Worm (Caenorhabditis elegans) whole organism, L1 larva: Measurements from ENCODE around the gene W07G4.8.
A peak's percentile ranks its signal among the peaks of the same experiment; 100 is the strongest.

Experiments used
- C34B4.2 ChIP-seq: sonication (generic microtip); optimal IDR thresholded peaks from 2 replicates; lab custom pipeline; 2017; ENCODE audit warnings: mild to moderate bottlenecking, missing genetic modification characterization, missing compliant biosample characterization
- Y116A8C.19 ChIP-seq: sonication (generic microtip); optimal IDR thresholded peaks from 2 replicates; lab custom pipeline; 2016; ENCODE audit warnings: missing compliant biosample characterization, missing genetic modification characterization, borderline replicate concordance
- aha-1 ChIP-seq: fragments of 150-350 bp; optimal IDR thresholded peaks from 2 replicates; lab custom pipeline; 2014; ENCODE audit warnings: missing biosample characterization, missing genetic modification characterization
- ama-1 ChIP-seq: fragments of 150-350 bp; optimal IDR thresholded peaks from 2 replicates; lab custom pipeline; 2014
- ceh-8 ChIP-seq: fragments of 200-800 bp; sonication (Bioruptor generic); optimal IDR thresholded peaks from 2 replicates; lab custom pipeline; 2018; ENCODE audit warnings: mild to moderate bottlenecking, missing genetic modification characterization, moderate library complexity, missing compliant biosample characterization
- ceh-82 ChIP-seq, 3 experiments: fragments of 150-350 bp in 1 of 3; sonication (generic microtip) in 2 of 3; optimal IDR thresholded peaks; 2 replicates each; lab custom pipeline; 2014 to 2017; ENCODE audit warnings: missing biosample characterization in 3 of 3, missing genetic modification characterization in 3 of 3
- ceh-90 ChIP-seq: sonication (generic microtip); optimal IDR thresholded peaks from 2 replicates; lab custom pipeline; 2016; ENCODE audit warnings: missing genetic modification characterization, missing compliant biosample characterization
- ces-1 ChIP-seq: fragments of 150-350 bp; optimal IDR thresholded peaks from 2 replicates; lab custom pipeline; 2014; ENCODE audit warnings: missing biosample characterization, missing genetic modification reagents, missing genetic modification characterization
- dsc-1 ChIP-seq: sonication (generic microtip); optimal IDR thresholded peaks from 2 replicates; lab custom pipeline; 2016; ENCODE audit warnings: mild to moderate bottlenecking, missing genetic modification characterization, missing compliant biosample characterization
- efl-1 ChIP-seq, 4 experiments: fragments of 150-350 bp; optimal IDR thresholded peaks in 3 of 4; peaks in 1 of 4; 1 replicate in 1 of 4; 2 replicates in 3 of 4; lab custom pipeline; 2014; ENCODE audit warnings: missing biosample characterization in 2 of 4, missing genetic modification characterization in 2 of 4, missing genetic modification reagents in 2 of 4
- egl-13 ChIP-seq: sonication (generic microtip); optimal IDR thresholded peaks from 2 replicates; lab custom pipeline; 2016; ENCODE audit warnings: missing genotype, missing genetic modification reagents, missing genetic modification characterization, missing compliant biosample characterization
- egl-27 ChIP-seq, 2 experiments: fragments of 150-350 bp in 1 of 2; sonication (generic microtip); optimal IDR thresholded peaks; 3 replicates each; lab custom pipeline; 2017 to 2018; ENCODE audit warnings: missing biosample characterization in 2 of 2, missing genetic modification characterization in 2 of 2, missing genetic modification reagents in 2 of 2
- ets-5 ChIP-seq: fragments of 200-800 bp; sonication (Bioruptor generic); IDR thresholded peaks from 2 replicates; pipeline ENCODE4 v1.3.6; 2022; ENCODE audit warnings: missing genetic modification characterization, missing compliant biosample characterization
- fkh-8 ChIP-seq: sonication (generic microtip); optimal IDR thresholded peaks from 2 replicates; lab custom pipeline; 2016; ENCODE audit warnings: mild to moderate bottlenecking, missing genetic modification characterization, missing compliant biosample characterization
- fos-1 ChIP-seq: fragments of 150-350 bp; optimal IDR thresholded peaks from 2 replicates; lab custom pipeline; 2014; ENCODE audit warnings: missing biosample characterization, missing genetic modification characterization
- grh-1 ChIP-seq: fragments of 200-800 bp; sonication (Bioruptor generic); IDR thresholded peaks from 2 replicates; pipeline ENCODE4 v1.3.6; 2022; ENCODE audit warnings: missing genetic modification reagents, missing genetic modification characterization, missing compliant biosample characterization
- hlh-17 ChIP-seq: fragments of 200-800 bp; sonication (Bioruptor generic); optimal IDR thresholded peaks from 2 replicates; lab custom pipeline; 2018; ENCODE audit warnings: missing genetic modification characterization, mild to moderate bottlenecking, missing compliant biosample characterization, moderate library complexity, borderline replicate concordance
- hlh-4 ChIP-seq: sonication (generic microtip); optimal IDR thresholded peaks from 2 replicates; lab custom pipeline; 2016; ENCODE audit warnings: mild to moderate bottlenecking, missing genetic modification characterization, missing compliant biosample characterization
- irx-1 ChIP-seq: sonication (generic microtip); optimal IDR thresholded peaks from 2 replicates; lab custom pipeline; 2016; ENCODE audit warnings: missing genetic modification characterization, missing compliant biosample characterization
- jun-1 ChIP-seq: fragments of 150-350 bp; optimal IDR thresholded peaks from 2 replicates; lab custom pipeline; 2014; ENCODE audit warnings: missing biosample characterization, missing genetic modification reagents, missing genetic modification characterization
- lin-13 ChIP-seq: fragments of 150-350 bp; optimal IDR thresholded peaks from 2 replicates; lab custom pipeline; 2014; ENCODE audit warnings: missing biosample characterization, missing genetic modification reagents, missing genetic modification characterization
- lin-35 ChIP-seq, 2 experiments: fragments of 150-350 bp; optimal IDR thresholded peaks; 2 replicates each; lab custom pipeline; 2014; ENCODE audit warnings: missing biosample characterization in 2 of 2, missing genetic modification characterization in 2 of 2, missing genetic modification reagents in 2 of 2
- lin-39 ChIP-seq: fragments of 150-350 bp; optimal IDR thresholded peaks from 2 replicates; lab custom pipeline; 2014; ENCODE audit warnings: missing biosample characterization, missing genetic modification reagents, missing genetic modification characterization
- lsy-2 ChIP-seq, 2 experiments: fragments of 150-350 bp; optimal IDR thresholded peaks; 2 replicates each; lab custom pipeline; 2014; ENCODE audit warnings: missing biosample characterization in 2 of 2, missing genetic modification characterization in 2 of 2
- mab-9 ChIP-seq: fragments of 200-800 bp; sonication (Bioruptor generic); IDR thresholded peaks from 2 replicates; pipeline ENCODE4 v1.3.6; 2022; ENCODE audit warnings: missing genetic modification reagents, missing genetic modification characterization, missing compliant biosample characterization
- mdl-1 ChIP-seq, 2 experiments: fragments of 150-350 bp; optimal IDR thresholded peaks; 2 replicates each; lab custom pipeline; 2014 to 2017; ENCODE audit warnings: missing biosample characterization in 2 of 2, missing genetic modification characterization in 2 of 2, inconsistent platforms in 1 of 2
- nhr-20 ChIP-seq: sonication (generic microtip); optimal IDR thresholded peaks from 2 replicates; lab custom pipeline; 2016; ENCODE audit warnings: mild to moderate bottlenecking, missing genetic modification characterization, missing compliant biosample characterization
- nhr-237 ChIP-seq: fragments of 150-350 bp; optimal IDR thresholded peaks from 2 replicates; lab custom pipeline; 2014; ENCODE audit warnings: missing biosample characterization, missing genetic modification characterization
- nhr-71 ChIP-seq: sonication (generic microtip); optimal IDR thresholded peaks from 2 replicates; lab custom pipeline; 2016; ENCODE audit warnings: mild to moderate bottlenecking, missing genetic modification characterization, moderate library complexity, missing compliant biosample characterization
- nhr-76 ChIP-seq: sonication (generic microtip); optimal IDR thresholded peaks from 2 replicates; lab custom pipeline; 2017; ENCODE audit warnings: missing biosample characterization, missing genetic modification characterization
- nhr-85 ChIP-seq: sonication (generic microtip); peaks from one replicate; lab custom pipeline; 2016; ENCODE audit warnings: missing genetic modification characterization, inconsistent platforms, missing compliant biosample characterization
- nhr-90 ChIP-seq: sonication (generic microtip); optimal IDR thresholded peaks from 2 replicates; lab custom pipeline; 2016; ENCODE audit warnings: mild to moderate bottlenecking, missing genetic modification characterization, missing compliant biosample characterization; ENCODE audit not compliant: poor library complexity
- pax-3 ChIP-seq: fragments of 200-800 bp; sonication (Bioruptor generic); optimal IDR thresholded peaks from 2 replicates; lab custom pipeline; 2018; ENCODE audit warnings: mild to moderate bottlenecking, missing genetic modification characterization, moderate library complexity, missing compliant biosample characterization
- pqm-1 ChIP-seq: sonication (generic microtip); optimal IDR thresholded peaks from 3 replicates; lab custom pipeline; 2017; ENCODE audit warnings: missing biosample characterization, missing genetic modification characterization
- rnt-1 ChIP-seq: sonication (generic microtip); optimal IDR thresholded peaks from 2 replicates; lab custom pipeline; 2016; ENCODE audit warnings: mild to moderate bottlenecking, missing genetic modification characterization, moderate library complexity, missing compliant biosample characterization
- snpc-4 ChIP-seq: fragments of 150-350 bp; optimal IDR thresholded peaks from 2 replicates; lab custom pipeline; 2014; ENCODE audit warnings: missing biosample characterization, missing genetic modification characterization
- snu-23 ChIP-seq: sonication (generic microtip); optimal IDR thresholded peaks from 2 replicates; lab custom pipeline; 2016; ENCODE audit warnings: missing genetic modification characterization, missing compliant biosample characterization
- sox-4 ChIP-seq: sonication (generic microtip); optimal IDR thresholded peaks from 2 replicates; lab custom pipeline; 2016; ENCODE audit warnings: missing genetic modification characterization, missing compliant biosample characterization
- sptf-1 ChIP-seq: fragments of 150-350 bp; optimal IDR thresholded peaks from 2 replicates; lab custom pipeline; 2014; ENCODE audit warnings: missing biosample characterization, missing genetic modification characterization
- sup-37 ChIP-seq: fragments of 200-800 bp; sonication (Bioruptor generic); optimal IDR thresholded peaks from 2 replicates; lab custom pipeline; 2018; ENCODE audit warnings: mild to moderate bottlenecking, missing genetic modification characterization, missing compliant biosample characterization
- swsn-7 ChIP-seq: sonication (generic microtip); optimal IDR thresholded peaks from 2 replicates; lab custom pipeline; 2016; ENCODE audit warnings: missing genetic modification characterization, missing compliant biosample characterization
- tbx-2 ChIP-seq: sonication (generic microtip); optimal IDR thresholded peaks from 2 replicates; lab custom pipeline; 2016; ENCODE audit warnings: missing genetic modification characterization, missing compliant biosample characterization
- tlp-1 ChIP-seq: fragments of 150-350 bp; optimal IDR thresholded peaks from 2 replicates; lab custom pipeline; 2014; ENCODE audit warnings: missing biosample characterization, missing genetic modification characterization
- unc-86 ChIP-seq: sonication (generic microtip); optimal IDR thresholded peaks from 2 replicates; lab custom pipeline; 2016; ENCODE audit warnings: missing genetic modification characterization, missing compliant biosample characterization
- unc-98 ChIP-seq: fragments of 200-800 bp; sonication (Bioruptor generic); IDR thresholded peaks from 2 replicates; pipeline ENCODE4 v1.3.6; 2022; ENCODE audit warnings: missing genetic modification characterization, missing compliant biosample characterization
- vab-15 ChIP-seq: sonication (generic microtip); optimal IDR thresholded peaks from 2 replicates; lab custom pipeline; 2017; ENCODE audit warnings: missing genotype, mild to moderate bottlenecking, missing genetic modification characterization, missing compliant biosample characterization
- xbp-1 ChIP-seq: sonication (generic microtip); optimal IDR thresholded peaks from 2 replicates; lab custom pipeline; 2016; ENCODE audit warnings: missing genetic modification characterization, missing compliant biosample characterization
- zag-1 ChIP-seq: fragments of 150-350 bp; optimal IDR thresholded peaks from 2 replicates; lab custom pipeline; 2014; ENCODE audit warnings: missing biosample characterization, missing genetic modification characterization
- zip-4 ChIP-seq: fragments of 200-800 bp; sonication (Bioruptor generic); optimal IDR thresholded peaks from 2 replicates; lab custom pipeline; 2018; ENCODE audit warnings: mild to moderate bottlenecking, missing genetic modification characterization, moderate library complexity, missing compliant biosample characterization
- ztf-11 ChIP-seq, 2 experiments: sonication (generic microtip); optimal IDR thresholded peaks; 2 replicates each; lab custom pipeline; 2016 to 2017; ENCODE audit warnings: missing genetic modification characterization in 2 of 2, missing biosample characterization in 1 of 2, missing compliant biosample characterization in 1 of 2

The W07G4.8 gene

ce11 chrV:13041666-13042065 lies 7.7 kb downstream of the W07G4.8 start, which contains the start of gene scyl-1 (continued):
- no peak for TF ChIP-seq Y116A8C.19
- TF ChIP-seq hlh-4: no peak
- no peak for TF ChIP-seq ama-1 (lab: Kevin White, UChicago)
- peak; percentile 89 for TF ChIP-seq nhr-20 (tag; lab: Kevin White, UChicago)
- peak; percentile 74 to 88 for TF ChIP-seq lin-35 (GFP tag; optimal IDR thresholded peaks at IDR 0.05; lab: Kevin White, UChicago)
- TF ChIP-seq dsc-1 (tag; lab: Kevin White, UChicago): peak; percentile 66
- TF ChIP-seq aha-1 (tag; lab: Kevin White, UChicago): no peak
- peak; percentile 35 for TF ChIP-seq egl-13
- no peak for TF ChIP-seq mab-9 (GFP tag; lab: Robert Waterston, UW)
- TF ChIP-seq irx-1 (tag; lab: Kevin White, UChicago): peak; percentile 39
- no peak for TF ChIP-seq ets-5 (GFP tag; lab: Robert Waterston, UW)
- peak; percentile 71 for TF ChIP-seq jun-1
- peak; percentile 67 for TF ChIP-seq fkh-8 (tag; lab: Kevin White, UChicago)
- peak; percentile 69 for TF ChIP-seq lin-39 (tag; lab: Kevin White, UChicago)
- peak; percentile 64 for TF ChIP-seq unc-86
- peak; percentile 84 for TF ChIP-seq nhr-90
- peak; percentile 85 to 90 for TF ChIP-seq lsy-2 (tag; optimal IDR thresholded peaks at IDR 0.05; lab: Kevin White, UChicago)
- TF ChIP-seq snpc-4 (tag; lab: Kevin White, UChicago): peak; percentile 39
- TF ChIP-seq efl-1 (optimal IDR thresholded peaks at IDR 0.05; lab: Kevin White, UChicago): peak; percentile 84
- peak; percentile 76 to 97 for TF ChIP-seq efl-1 (GFP tag; optimal IDR thresholded peaks at IDR 0.05 in 1 of 2; lab: Kevin White, UChicago)
- no peak for TF ChIP-seq zag-1 (tag; lab: Kevin White, UChicago)
- no peak for TF ChIP-seq sox-4 (tag; lab: Kevin White, UChicago)
- TF ChIP-seq sup-37 (GFP tag; lab: Kevin White, UChicago): no peak
- peak; percentile 3 for TF ChIP-seq zip-4 (GFP tag; lab: Kevin White, UChicago)
- TF ChIP-seq vab-15: no peak
- no peak for TF ChIP-seq ceh-8 (GFP tag; lab: Kevin White, UChicago)
- TF ChIP-seq swsn-7 (tag; lab: Kevin White, UChicago): peak; percentile 86
- no peak for TF ChIP-seq pqm-1 (tag; lab: Kevin White, UChicago)
- peak; percentile 94 for TF ChIP-seq nhr-85 (tag; lab: Kevin White, UChicago)
- peak; percentile 63 for TF ChIP-seq pax-3
- TF ChIP-seq tlp-1: no peak
- no peak for TF ChIP-seq unc-98

DNA sequence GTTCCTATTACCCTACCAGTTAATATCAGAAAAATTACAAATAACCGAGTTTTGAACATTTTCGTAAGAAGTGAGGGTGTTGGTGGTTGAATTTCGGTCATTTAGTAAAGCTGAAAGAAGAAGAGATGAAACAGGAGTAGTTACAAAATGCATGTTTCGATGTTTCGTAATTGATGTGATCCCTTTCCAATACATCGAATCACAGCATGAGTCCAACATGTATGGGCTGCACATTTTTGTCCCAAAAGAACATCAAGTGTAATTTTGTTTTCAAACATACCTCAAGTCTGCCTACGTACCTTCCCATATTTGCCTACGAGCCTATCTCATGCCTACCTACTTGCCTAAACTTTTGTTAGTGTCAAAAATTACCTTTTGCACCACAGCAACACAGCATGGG lies 12.9 kb downstream of the W07G4.8 start, which contains the start of gene W07G4.2:
W07G4.2 (minus strand) TSS at position 101 of the 400 bp plus-strand sequence.
- TF ChIP-seq hlh-17 (GFP tag; lab: Kevin White, UChicago): no peak
- TF ChIP-seq efl-1 (optimal IDR thresholded peaks at IDR 0.05; lab: Kevin White, UChicago): no peak
- TF ChIP-seq efl-1 (GFP tag; optimal IDR thresholded peaks at IDR 0.05 in 1 of 2; lab: Kevin White, UChicago): no peak
- no peak for TF ChIP-seq irx-1 (tag; lab: Kevin White, UChicago)
- TF ChIP-seq nhr-76: no peak
- TF ChIP-seq hlh-4: no peak
- TF ChIP-seq snpc-4 (tag; lab: Kevin White, UChicago): no peak
- no peak for TF ChIP-seq ceh-82 (tag; optimal IDR thresholded peaks at IDR 0.05; lab: Kevin White, UChicago)

DNA sequence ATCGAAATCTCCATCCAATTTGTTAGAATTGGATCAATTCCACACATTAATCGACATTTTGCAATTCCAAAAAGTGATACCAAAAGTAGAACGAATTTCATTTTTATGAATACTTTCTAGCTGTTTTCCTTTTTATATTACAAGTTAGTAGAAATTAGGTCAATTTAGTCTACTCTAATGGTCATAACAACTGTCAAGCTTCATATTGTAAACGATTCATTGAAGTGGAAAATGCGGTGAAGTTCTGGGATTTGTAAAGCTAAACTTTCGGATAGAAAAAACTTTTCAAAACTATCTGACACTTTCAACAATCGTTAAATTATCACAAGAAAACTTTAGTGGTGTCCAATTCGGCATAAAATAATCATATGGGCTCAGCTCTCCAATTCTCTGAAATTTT lies 14.8 kb downstream of the W07G4.8 start, which contains the start of gene W07G4.7:
W07G4.7 (minus strand) TSS at position 101 of the 400 bp plus-strand sequence.
- TF ChIP-seq grh-1 (GFP tag; lab: Robert Waterston, UW): no peak
- TF ChIP-seq nhr-85 (tag; lab: Kevin White, UChicago): no peak
- TF ChIP-seq nhr-237 (tag; lab: Kevin White, UChicago): no peak
- TF ChIP-seq C34B4.2 (tag; lab: Kevin White, UChicago): no peak
- no peak for TF ChIP-seq rnt-1
- TF ChIP-seq fos-1 (tag; lab: Kevin White, UChicago): no peak
- TF ChIP-seq nhr-71 (tag; lab: Kevin White, UChicago): no peak
- TF ChIP-seq lin-35 (GFP tag; optimal IDR thresholded peaks at IDR 0.05; lab: Kevin White, UChicago): no peak
- TF ChIP-seq egl-27 (tag; optimal IDR thresholded peaks at IDR 0.05; lab: Kevin White, UChicago): no peak
- TF ChIP-seq tbx-2 (tag; lab: Kevin White, UChicago): no peak
- no peak for TF ChIP-seq sptf-1
- TF ChIP-seq lin-13 (GFP tag; lab: Kevin White, UChicago): no peak
- TF ChIP-seq ceh-90: no peak
- no peak for TF ChIP-seq snu-23 (GFP tag; lab: Kevin White, UChicago)
- TF ChIP-seq ztf-11 (tag; optimal IDR thresholded peaks at IDR 0.05; lab: Kevin White, UChicago): no peak
- no peak for TF ChIP-seq ceh-82 (tag; optimal IDR thresholded peaks at IDR 0.05; lab: Kevin White, UChicago)
- TF ChIP-seq mdl-1 (tag; optimal IDR thresholded peaks at IDR 0.05; lab: Kevin White, UChicago): no peak
- TF ChIP-seq nhr-76: no peak
- TF ChIP-seq ces-1: no peak
- no peak for TF ChIP-seq xbp-1 (tag; lab: Kevin White, UChicago)
